Fruit fly (Drosophila melanogaster): ENCODE data around the gene CG9522.

DNA sequence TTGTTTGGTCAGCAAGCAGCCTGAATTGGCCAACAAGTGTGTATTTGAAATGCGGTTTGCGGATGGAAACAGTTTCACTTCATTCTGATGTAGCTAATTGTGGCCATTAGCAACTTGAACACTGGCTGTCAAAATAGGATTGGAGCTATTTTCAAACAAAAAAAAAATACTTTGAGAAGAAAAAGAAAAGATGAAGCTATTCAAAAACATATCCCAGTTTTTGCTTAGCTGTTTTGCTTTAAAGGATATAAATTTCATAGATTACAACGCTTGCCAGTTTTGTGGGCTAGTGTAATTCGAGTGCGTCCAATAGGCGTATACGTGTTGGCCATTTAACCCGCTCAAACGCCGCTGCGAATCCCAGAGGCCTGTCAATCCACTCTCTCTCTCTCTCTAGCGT is 36.4 kb downstream of the CG9522 start:
- TF ChIP-seq Dll (optimal IDR thresholded peaks at IDR 0.05): no peak
- no peak for TF ChIP-seq pan (optimal IDR thresholded peaks at IDR 0.05)
- no peak for TF ChIP-seq CG8478 (optimal IDR thresholded peaks at IDR 0.05)

Measured in whole organism.